Fruit fly (Drosophila melanogaster) whole organism: ENCODE measurements around the gene CG1024.

Experiments used
- CG8478 ChIP-seq: fragments of >200 bp; optimal IDR thresholded peaks from 2 replicates; lab custom pipeline; 2018; ENCODE audit warnings: inconsistent platforms
- Dll ChIP-seq: fragments of >200 bp; optimal IDR thresholded peaks from 2 replicates; lab custom pipeline; 2017
- EcR ChIP-seq, 2 experiments: fragments of >200 bp; optimal IDR thresholded peaks; 2 replicates each; lab custom pipeline; 2017; ENCODE audit warnings: missing biosample characterization in 2 of 2, missing genetic modification characterization in 2 of 2, missing genetic modification reagents in 2 of 2
- pan ChIP-seq: fragments of >200 bp; optimal IDR thresholded peaks from 2 replicates; lab custom pipeline; 2017
- psq ChIP-seq: fragments of >200 bp; optimal IDR thresholded peaks from 2 replicates; lab custom pipeline; 2017

DNA sequence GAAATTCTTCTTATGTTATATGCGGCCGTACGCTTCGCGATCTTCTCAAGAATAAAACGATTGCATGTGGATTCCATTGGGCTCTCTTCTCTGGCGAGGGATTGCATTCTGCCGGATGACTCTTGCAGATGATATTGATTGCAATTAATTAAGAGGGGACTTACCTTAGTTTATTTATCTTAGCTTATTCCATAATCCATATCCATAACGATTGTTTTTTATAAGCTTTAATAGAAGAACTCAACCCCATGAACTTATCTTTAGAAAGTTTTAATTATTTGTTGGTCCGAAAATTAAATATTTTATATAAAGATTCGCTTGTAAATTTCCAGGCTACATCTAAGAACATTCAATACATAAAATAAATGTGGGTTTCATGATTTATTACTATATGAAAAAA is 4.2 kb downstream of the CG1024 start, which contains the start of gene CRAT:
- TF ChIP-seq pan (lab: Kevin White, UChicago) (no peak), psq (lab: Kevin White, UChicago) (no peak), EcR (GFP tag; optimal IDR thresholded peaks at IDR 0.05; lab: Kevin White, UChicago) (no peak), CG8478 (lab: Kevin White, UChicago) (no peak), Dll (lab: Kevin White, UChicago) (no peak)
